Worm (Caenorhabditis elegans): Measurements from ENCODE around the gene F40F8.3.

- TF ChIP-seq dve-1 (tag; optimal IDR thresholded peaks at IDR 0.05) = peak; percentile 51
- no peak for TF ChIP-seq ceh-19 (GFP tag; optimal IDR thresholded peaks at IDR 0.05)
- TF ChIP-seq sox-4 (tag; optimal IDR thresholded peaks at IDR 0.05) = peak; percentile 46
- no peak for TF ChIP-seq K02D7.2 (tag; optimal IDR thresholded peaks at IDR 0.05)
- no peak for TF ChIP-seq ceh-9 (tag; optimal IDR thresholded peaks at IDR 0.05)
- no peak for TF ChIP-seq pha-4 (tag; optimal IDR thresholded peaks at IDR 0.05)
- TF ChIP-seq fkh-10 (GFP tag; optimal IDR thresholded peaks at IDR 0.05) = no peak
- no peak for TF ChIP-seq nhr-11 (tag; optimal IDR thresholded peaks at IDR 0.05)
- TF ChIP-seq Y22D7AL.16 (tag; optimal IDR thresholded peaks at IDR 0.05) = no peak
- TF ChIP-seq unc-42 (tag; optimal IDR thresholded peaks at IDR 0.05) = peak; percentile 49
- no peak for TF ChIP-seq pqm-1 (tag; optimal IDR thresholded peaks at IDR 0.05)
Measured at ce11 chrII:11157660-11158059, 28.6 kb downstream of the F40F8.3 start.
